Fruit fly (Drosophila melanogaster) whole organism, embryonic: ENCODE results near the gene Ing5.

Experiments
- Camta ChIP-seq: fragments of 200-800 bp; sonication (Bioruptor generic); optimal IDR thresholded peaks from 2 replicates; lab custom pipeline; 2016; ENCODE audit warnings: missing biosample characterization, missing genetic modification characterization
- ato ChIP-seq: fragments of 200-800 bp; sonication (Bioruptor generic); IDR thresholded peaks from 2 replicates; pipeline ENCODE4 v1.3.6; 2022; ENCODE audit warnings: missing biosample characterization, missing genetic modification characterization; ENCODE audit not compliant: partially characterized antibody
- ham ChIP-seq: fragments of 200-800 bp; sonication (Bioruptor generic); IDR thresholded peaks from 2 replicates; pipeline ENCODE4 v1.3.6; 2022; ENCODE audit warnings: missing biosample characterization, missing genetic modification characterization
- sqz ChIP-seq: fragments of 200-800 bp; sonication (Bioruptor generic); optimal IDR thresholded peaks from 3 replicates; lab custom pipeline; 2018; ENCODE audit warnings: missing biosample characterization, mild to moderate bottlenecking, missing genetic modification characterization

DNA sequence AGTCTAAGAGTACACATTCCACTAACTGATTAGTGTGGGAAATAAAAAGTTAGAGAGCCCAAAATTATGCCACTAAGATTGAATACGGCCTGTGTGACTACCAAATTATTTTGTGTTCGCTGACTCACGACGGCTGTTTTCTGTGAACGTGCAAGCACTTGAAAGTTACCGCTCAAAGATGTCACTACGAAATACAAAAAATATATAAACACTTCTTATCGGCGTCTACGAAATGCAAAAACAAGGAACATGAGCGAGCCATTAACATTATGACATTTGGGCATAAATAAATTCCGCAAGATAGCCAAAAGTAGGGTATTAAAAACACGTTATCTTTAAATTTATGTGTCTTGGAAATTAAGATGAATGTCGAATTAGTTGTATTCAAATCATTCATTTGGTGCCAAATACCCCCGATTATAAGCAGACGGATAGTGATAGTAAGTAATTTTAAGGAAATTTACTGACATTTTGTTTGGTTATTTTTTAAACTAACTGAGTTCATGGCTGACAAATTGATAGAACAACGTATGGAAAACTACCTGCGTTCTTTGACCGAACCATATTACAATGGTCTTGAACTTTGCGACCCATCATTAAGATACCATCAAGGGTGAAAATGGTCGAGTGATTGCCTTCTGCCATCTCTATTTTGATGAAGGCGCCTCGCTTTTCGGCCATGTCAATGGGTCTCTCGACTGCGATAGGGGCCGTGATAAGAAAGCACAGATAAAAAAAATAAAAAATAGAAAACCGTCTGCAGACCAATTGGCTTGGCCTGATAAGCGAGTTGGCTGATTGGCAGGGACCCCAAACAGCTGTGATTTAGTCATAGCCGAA is 47.9 kb upstream of the Ing5 start, which contains the start of gene Tehao:
- no peak for TF ChIP-seq sqz (GFP tag; lab: Kevin White, UChicago)
- no peak for TF ChIP-seq Camta (GFP tag; lab: Kevin White, UChicago)
- TF ChIP-seq ato (GFP tag; lab: Robert Waterston, UW), result no peak
- TF ChIP-seq ham (GFP tag; lab: Robert Waterston, UW), result no peak
